Fruit fly (Drosophila melanogaster) whole organism, embryonic: ENCODE data around the gene Jhbp7.

Experiments
- Abd-B ChIP-seq: fragments of 200-800 bp; sonication (Bioruptor generic); optimal IDR thresholded peaks from 2 replicates; lab custom pipeline; 2018; ENCODE audit warnings: missing biosample characterization, mild to moderate bottlenecking, missing genetic modification characterization, moderate library complexity
- BEAF-32 ChIP-seq: fragments of 200-800 bp; sonication (Bioruptor generic); optimal IDR thresholded peaks from 3 replicates; lab custom pipeline; 2017; ENCODE audit warnings: missing biosample characterization, missing genetic modification characterization, mild to moderate bottlenecking, moderate library complexity, missing genetic modification reagents
- CG10543 ChIP-seq: fragments of 200-800 bp; sonication (Bioruptor generic); optimal IDR thresholded peaks from 3 replicates; lab custom pipeline; 2017; ENCODE audit warnings: missing biosample characterization, mild to moderate bottlenecking, missing genetic modification characterization, moderate library complexity
- CG10979 ChIP-seq: fragments of 200-800 bp; sonication (Bioruptor generic); optimal IDR thresholded peaks from 2 replicates; lab custom pipeline; 2018; ENCODE audit warnings: missing biosample characterization, mild to moderate bottlenecking, missing genetic modification characterization, moderate library complexity
- CG12391 ChIP-seq: fragments of 200-800 bp; sonication (Bioruptor generic); optimal IDR thresholded peaks from 3 replicates; lab custom pipeline; 2018; ENCODE audit warnings: missing biosample characterization, mild to moderate bottlenecking, missing genetic modification characterization, moderate library complexity
- CG14710 ChIP-seq: fragments of 200-800 bp; sonication (Bioruptor generic); optimal IDR thresholded peaks from 3 replicates; lab custom pipeline; 2019; ENCODE audit warnings: missing biosample characterization, mild to moderate bottlenecking, missing genetic modification characterization, moderate library complexity
- CG14860 ChIP-seq: fragments of 200-800 bp; sonication (Bioruptor generic); IDR thresholded peaks from 3 replicates; pipeline ENCODE4 v1.3.6; 2022; ENCODE audit warnings: missing biosample characterization, missing genetic modification characterization; ENCODE audit not compliant: partially characterized antibody
- CG15514 ChIP-seq: fragments of 200-800 bp; sonication (Bioruptor generic); optimal IDR thresholded peaks from 3 replicates; lab custom pipeline; 2017; ENCODE audit warnings: missing biosample characterization, missing genetic modification characterization, mild to moderate bottlenecking, moderate library complexity, missing genetic modification reagents
- CG1603 ChIP-seq: fragments of 200-800 bp; sonication (Bioruptor generic); optimal IDR thresholded peaks from 2 replicates; lab custom pipeline; 2019; ENCODE audit warnings: missing biosample characterization, mild to moderate bottlenecking, missing genetic modification characterization, moderate library complexity
- CG16813 ChIP-seq: fragments of 200-800 bp; sonication (Bioruptor generic); IDR thresholded peaks from 3 replicates; pipeline ENCODE4 v1.3.6; 2022; ENCODE audit warnings: missing biosample characterization, missing genetic modification characterization; ENCODE audit not compliant: partially characterized antibody
- CG17385 ChIP-seq: fragments of 200-800 bp; sonication (Bioruptor generic); optimal IDR thresholded peaks from 3 replicates; lab custom pipeline; 2018; ENCODE audit warnings: missing biosample characterization, mild to moderate bottlenecking, missing genetic modification characterization
- CG2129 ChIP-seq: fragments of 200-800 bp; sonication (Bioruptor generic); IDR thresholded peaks from 2 replicates; pipeline ENCODE4 v1.3.6; 2022; ENCODE audit warnings: missing biosample characterization, missing genetic modification characterization; ENCODE audit not compliant: partially characterized antibody
- CG2712 ChIP-seq: fragments of 200-800 bp; optimal IDR thresholded peaks from 3 replicates; lab custom pipeline; 2019; ENCODE audit warnings: missing biosample characterization, mild to moderate bottlenecking, missing genetic modification characterization, moderate library complexity
- CG34224 ChIP-seq: fragments of 200-800 bp; sonication (Bioruptor generic); IDR thresholded peaks from 3 replicates; pipeline ENCODE4 v1.3.6; 2022; ENCODE audit warnings: missing biosample characterization, missing genetic modification characterization; ENCODE audit not compliant: partially characterized antibody
- CG34422 ChIP-seq: fragments of 200-800 bp; sonication (Bioruptor generic); IDR thresholded peaks from 3 replicates; pipeline ENCODE4 v1.3.6; 2022; ENCODE audit warnings: missing biosample characterization, missing genetic modification characterization
- CG6791 ChIP-seq: fragments of 200-800 bp; sonication (Bioruptor generic); IDR thresholded peaks from 3 replicates; pipeline ENCODE4 v1.3.6; 2022; ENCODE audit warnings: missing biosample characterization, missing genetic modification characterization; ENCODE audit not compliant: partially characterized antibody
- CG7928 ChIP-seq: fragments of 200-800 bp; sonication (Bioruptor generic); optimal IDR thresholded peaks from 2 replicates; lab custom pipeline; 2017; ENCODE audit warnings: missing biosample characterization, mild to moderate bottlenecking, missing genetic modification characterization
- CG7963 ChIP-seq: fragments of 200-800 bp; sonication (Bioruptor generic); IDR thresholded peaks from 3 replicates; pipeline ENCODE4 v1.3.6; 2022; ENCODE audit warnings: missing biosample characterization, missing genetic modification characterization; ENCODE audit not compliant: partially characterized antibody
- CG8924 ChIP-seq: fragments of 200-800 bp; optimal IDR thresholded peaks from 3 replicates; lab custom pipeline; 2019; ENCODE audit warnings: missing biosample characterization, mild to moderate bottlenecking, missing genetic modification characterization, moderate library complexity
- CG9727 ChIP-seq: fragments of 200-800 bp; sonication (Bioruptor generic); optimal IDR thresholded peaks from 3 replicates; lab custom pipeline; 2017; ENCODE audit warnings: missing biosample characterization, mild to moderate bottlenecking, missing genetic modification characterization
- CG9797 ChIP-seq: fragments of 200-800 bp; sonication (Bioruptor generic); optimal IDR thresholded peaks from 3 replicates; lab custom pipeline; 2018; ENCODE audit warnings: missing biosample characterization, mild to moderate bottlenecking, missing genetic modification characterization
- Dll ChIP-seq: fragments of 200-800 bp; sonication (Bioruptor generic); IDR thresholded peaks from 4 replicates; pipeline ENCODE4 v1.3.6; 2022; ENCODE audit warnings: missing biosample characterization, missing genetic modification characterization; ENCODE audit not compliant: partially characterized antibody
- Doc3 ChIP-seq: fragments of 200-800 bp; sonication (Bioruptor generic); IDR thresholded peaks from 3 replicates; pipeline ENCODE4 v1.3.6; 2022; ENCODE audit warnings: missing biosample characterization, missing genetic modification characterization; ENCODE audit not compliant: partially characterized antibody
- Ets97D ChIP-seq: fragments of 200-800 bp; sonication (Bioruptor generic); optimal IDR thresholded peaks from 3 replicates; lab custom pipeline; 2016; ENCODE audit warnings: missing biosample characterization, missing genetic modification characterization
- HmgZ ChIP-seq: fragments of 200-800 bp; sonication (Bioruptor generic); optimal IDR thresholded peaks from 2 replicates; lab custom pipeline; 2018; ENCODE audit warnings: missing biosample characterization, mild to moderate bottlenecking, missing genetic modification characterization
- MBD-R2 ChIP-seq: fragments of 200-800 bp; sonication (Bioruptor generic); IDR thresholded peaks from 2 replicates; pipeline ENCODE4 v1.3.6; 2022; ENCODE audit warnings: missing biosample characterization, missing genetic modification characterization
- NFAT ChIP-seq: fragments of 200-800 bp; sonication (Bioruptor generic); IDR thresholded peaks from 2 replicates; pipeline ENCODE4 v1.3.6; 2022; ENCODE audit warnings: missing biosample characterization, missing genetic modification characterization
- Rfx ChIP-seq: fragments of 200-800 bp; sonication (Bioruptor generic); IDR thresholded peaks from 2 replicates; pipeline ENCODE4 v1.3.6; 2022; ENCODE audit warnings: missing biosample characterization, missing genetic modification characterization
- ato ChIP-seq: fragments of 200-800 bp; sonication (Bioruptor generic); IDR thresholded peaks from 2 replicates; pipeline ENCODE4 v1.3.6; 2022; ENCODE audit warnings: missing biosample characterization, missing genetic modification characterization; ENCODE audit not compliant: partially characterized antibody
- cas ChIP-seq: fragments of 200-800 bp; sonication (Bioruptor generic); IDR thresholded peaks from 2 replicates; pipeline ENCODE4 v1.3.6; 2022; ENCODE audit warnings: missing biosample characterization, missing genetic modification characterization
- cg ChIP-seq: fragments of 200-800 bp; sonication (Bioruptor generic); optimal IDR thresholded peaks from 3 replicates; lab custom pipeline; 2019; ENCODE audit warnings: missing biosample characterization, mild to moderate bottlenecking, missing genetic modification characterization, moderate library complexity
- dm ChIP-seq: fragments of 200-800 bp; sonication (Bioruptor generic); optimal IDR thresholded peaks from 3 replicates; lab custom pipeline; 2016; ENCODE audit warnings: missing biosample characterization, missing genetic modification characterization
- gce ChIP-seq: fragments of 200-800 bp; sonication (Bioruptor generic); IDR thresholded peaks from 3 replicates; pipeline ENCODE4 v1.3.6; 2022; ENCODE audit warnings: missing biosample characterization, missing genetic modification characterization
- gfzf ChIP-seq: fragments of 200-800 bp; sonication (Bioruptor generic); optimal IDR thresholded peaks from 2 replicates; lab custom pipeline; 2016; ENCODE audit warnings: missing biosample characterization, mild to moderate bottlenecking, missing genetic modification characterization, moderate library complexity
- ham ChIP-seq: fragments of 200-800 bp; sonication (Bioruptor generic); IDR thresholded peaks from 2 replicates; pipeline ENCODE4 v1.3.6; 2022; ENCODE audit warnings: missing biosample characterization, missing genetic modification characterization
- inv ChIP-seq: fragments of 200-800 bp; sonication (Bioruptor generic); IDR thresholded peaks from 2 replicates; pipeline ENCODE4 v1.3.6; 2022; ENCODE audit warnings: missing biosample characterization, missing genetic modification characterization; ENCODE audit not compliant: partially characterized antibody
- knrl ChIP-seq: fragments of 200-800 bp; sonication (Bioruptor generic); IDR thresholded peaks from 3 replicates; pipeline ENCODE4 v1.3.6; 2022; ENCODE audit warnings: missing biosample characterization, missing genetic modification characterization; ENCODE audit not compliant: partially characterized antibody
- nerfin-2 ChIP-seq: fragments of 200-800 bp; sonication (Bioruptor generic); IDR thresholded peaks from 2 replicates; pipeline ENCODE4 v1.3.6; 2022; ENCODE audit warnings: missing biosample characterization, missing genetic modification characterization; ENCODE audit not compliant: partially characterized antibody
- nmo ChIP-seq: fragments of 200-800 bp; sonication (Bioruptor generic); optimal IDR thresholded peaks from 2 replicates; lab custom pipeline; 2018; ENCODE audit warnings: missing biosample characterization, mild to moderate bottlenecking, missing genetic modification characterization, moderate library complexity
- pho ChIP-seq: fragments of 200-800 bp; sonication (Bioruptor generic); optimal IDR thresholded peaks from 2 replicates; lab custom pipeline; 2016; ENCODE audit warnings: missing biosample characterization, missing genetic modification characterization
- phol ChIP-seq: fragments of 200-800 bp; sonication (Bioruptor generic); optimal IDR thresholded peaks from 3 replicates; lab custom pipeline; 2018; ENCODE audit warnings: missing biosample characterization, mild to moderate bottlenecking, missing genetic modification characterization, moderate library complexity
- sna ChIP-seq: fragments of 200-800 bp; sonication (Bioruptor generic); IDR thresholded peaks from 2 replicates; pipeline ENCODE4 v1.3.6; 2022; ENCODE audit warnings: missing biosample characterization, missing genetic modification characterization; ENCODE audit not compliant: partially characterized antibody
- twi ChIP-seq: fragments of 200-800 bp; optimal IDR thresholded peaks from 2 replicates; lab custom pipeline; 2019; ENCODE audit warnings: missing biosample characterization, mild to moderate bottlenecking, missing genetic modification characterization, moderate library complexity
- vvl ChIP-seq: fragments of 200-800 bp; sonication (Bioruptor generic); IDR thresholded peaks from 2 replicates; pipeline ENCODE4 v1.3.6; 2022; ENCODE audit warnings: missing biosample characterization, missing genetic modification characterization
- zen ChIP-seq: fragments of 200-800 bp; sonication (Bioruptor generic); optimal IDR thresholded peaks from 3 replicates; lab custom pipeline; 2018; ENCODE audit warnings: missing biosample characterization, mild to moderate bottlenecking, missing genetic modification characterization, moderate library complexity

Gene Jhbp7

dm6 chr3R:25249145-25250141 is 12.0 kb downstream of the Jhbp7 start, which contains the start of gene Nup358 (continued):
- TF ChIP-seq BEAF-32 (GFP tag; lab: Kevin White, UChicago): peak; percentile 95
- peak; percentile 21 for TF ChIP-seq dm
- peak; percentile 17; the same call in 1 of the 2 replicates for TF ChIP-seq vvl (GFP tag; lab: Robert Waterston, UW)
- TF ChIP-seq CG34422 (GFP tag; lab: Robert Waterston, UW): peak; percentile 79; the same call in 2 of the 3 replicates
- peak; percentile 98 for TF ChIP-seq CG14860 (GFP tag; lab: Robert Waterston, UW)
- no peak for TF ChIP-seq cas (GFP tag; lab: Robert Waterston, UW)
- TF ChIP-seq pho: peak; percentile 5
- peak; percentile 48 for TF ChIP-seq CG2712 (tag; lab: Kevin White, UChicago)
- peak; percentile 25 for TF ChIP-seq gfzf (GFP tag; lab: Kevin White, UChicago)
- peak; percentile 55 for TF ChIP-seq CG14710 (tag; lab: Kevin White, UChicago)
- peak; percentile 8 for TF ChIP-seq CG9797 (GFP tag; lab: Kevin White, UChicago)
- TF ChIP-seq knrl (GFP tag; lab: Robert Waterston, UW): peak; percentile 98
- peak; percentile 97 for TF ChIP-seq CG7963 (GFP tag; lab: Robert Waterston, UW)
- TF ChIP-seq ham: no peak
- TF ChIP-seq nerfin-2: peak; percentile 97
- peak; percentile 96 for TF ChIP-seq Doc3 (GFP tag; lab: Robert Waterston, UW)
- peak; percentile 8 for TF ChIP-seq CG7928
- peak; percentile 62 for TF ChIP-seq CG1603 (tag; lab: Kevin White, UChicago)
- peak; percentile 99 for TF ChIP-seq CG6791 (GFP tag; lab: Robert Waterston, UW)
- TF ChIP-seq Abd-B: peak; percentile 14
- TF ChIP-seq CG9727: no peak
- peak; percentile 98 for TF ChIP-seq inv (GFP tag; lab: Robert Waterston, UW)
- peak; percentile 33 for TF ChIP-seq CG15514
- peak; percentile 55 for TF ChIP-seq CG12391
- peak; percentile 40 for TF ChIP-seq MBD-R2 (GFP tag; lab: Robert Waterston, UW)
- peak; percentile 36 for TF ChIP-seq HmgZ (tag; lab: Kevin White, UChicago)
- peak; percentile 85 for TF ChIP-seq cg (GFP tag; lab: Kevin White, UChicago)
- TF ChIP-seq CG2129 (GFP tag; lab: Robert Waterston, UW): peak; percentile 96
- TF ChIP-seq CG10979 (tag; lab: Kevin White, UChicago): no peak
- peak; percentile 90 for TF ChIP-seq sna (GFP tag; lab: Robert Waterston, UW)
- TF ChIP-seq Rfx (GFP tag; lab: Robert Waterston, UW): peak; percentile 60
- peak; percentile 73 for TF ChIP-seq phol (tag; lab: Kevin White, UChicago)
- peak; percentile 98 for TF ChIP-seq CG34224 (GFP tag; lab: Robert Waterston, UW)
- TF ChIP-seq CG10543 (GFP tag; lab: Kevin White, UChicago): peak; percentile 14
- peak; percentile 99 for TF ChIP-seq ato (GFP tag; lab: Robert Waterston, UW)
- peak; percentile 32 for TF ChIP-seq CG8924 (tag; lab: Kevin White, UChicago)
- TF ChIP-seq zen (tag; lab: Kevin White, UChicago): peak; percentile 4
- TF ChIP-seq NFAT (GFP tag; lab: Robert Waterston, UW): 0 out of 2 replicates have a peak, but pooled peaks have one; percentile 31
- peak; percentile 98 for TF ChIP-seq CG16813 (GFP tag; lab: Robert Waterston, UW)
- TF ChIP-seq nmo (GFP tag; lab: Kevin White, UChicago): peak; percentile 55
- TF ChIP-seq gce: no peak
- TF ChIP-seq twi: no peak
- TF ChIP-seq Dll (GFP tag; lab: Robert Waterston, UW): peak; percentile 96
- TF ChIP-seq CG17385 (GFP tag; lab: Kevin White, UChicago): peak; percentile 71
- peak; percentile 80 for TF ChIP-seq Ets97D
